Worm (Caenorhabditis elegans): ENCODE results near the gene rnp-4.
A peak's percentile ranks its signal among the peaks of the same experiment; 100 is the strongest.

Gene rnp-4

ce11 chrIII:4441781-4442180 is 35.7 kb downstream of the rnp-4 start, which contains the start of gene nex-3:
Gene nex-3, plus strand, starts transcription at chrIII:4442081.
- TF ChIP-seq lin-39 (tag; optimal IDR thresholded peaks at IDR 0.05) = no peak

DNA sequence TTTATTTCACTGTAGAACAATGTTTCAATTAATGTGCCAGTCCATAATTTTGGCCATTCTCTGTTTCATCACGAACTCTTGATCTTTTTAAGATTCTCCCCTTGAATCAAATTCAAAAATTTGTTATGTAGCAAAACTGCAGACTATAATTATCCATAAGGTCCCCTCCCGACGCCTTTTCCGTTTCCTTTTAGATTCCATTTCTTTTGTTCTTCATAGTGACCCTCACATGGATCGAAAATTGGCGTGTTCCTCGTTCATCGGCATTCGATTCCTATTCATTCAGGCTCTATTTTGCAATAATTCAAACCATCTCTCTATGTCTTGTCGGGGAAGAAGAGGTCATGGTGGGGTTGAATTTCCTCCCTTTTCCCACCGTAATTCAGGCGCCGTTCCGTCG is 38.4 kb downstream of the rnp-4 start:
- TF ChIP-seq lin-39 (tag; optimal IDR thresholded peaks at IDR 0.05) = no peak
- TF ChIP-seq ceh-9 (tag; optimal IDR thresholded peaks at IDR 0.05) = no peak
- no peak for TF ChIP-seq jun-1 (tag; optimal IDR thresholded peaks at IDR 0.05)
- no peak for TF ChIP-seq nhr-67 (tag; optimal IDR thresholded peaks at IDR 0.05)
- no peak for TF ChIP-seq nhr-12 (tag; optimal IDR thresholded peaks at IDR 0.05)
- TF ChIP-seq elt-2 (tag; optimal IDR thresholded peaks at IDR 0.05) = no peak
- TF ChIP-seq ztf-11 (tag; optimal IDR thresholded peaks at IDR 0.05) = no peak

ce11 chrIII:4448029-4448428 is 41.9 kb downstream of the rnp-4 start:
- TF ChIP-seq nhr-237 (tag; optimal IDR thresholded peaks at IDR 0.05) (no peak), nhr-67 (tag; optimal IDR thresholded peaks at IDR 0.05) (no peak), egl-27 (tag; optimal IDR thresholded peaks at IDR 0.05) (no peak), hmg-11 (tag; optimal IDR thresholded peaks at IDR 0.05) (no peak), nhr-28 (tag; optimal IDR thresholded peaks at IDR 0.05) (no peak), aly-2 (tag; optimal IDR thresholded peaks at IDR 0.05) (no peak), elt-3 (tag; optimal IDR thresholded peaks at IDR 0.05) (no peak), zag-1 (tag; optimal IDR thresholded peaks at IDR 0.05) (no peak), ZK546.5 (tag; optimal IDR thresholded peaks at IDR 0.05) (no peak), ama-1 (optimal IDR thresholded peaks at IDR 0.05) (no peak), nhr-12 (tag; optimal IDR thresholded peaks at IDR 0.05) (no peak), daf-12 (tag; optimal IDR thresholded peaks at IDR 0.05) (no peak), elt-2 (tag; optimal IDR thresholded peaks at IDR 0.05) (no peak), unc-62 (GFP tag; optimal IDR thresholded peaks at IDR 0.05) (no peak), mdl-1 (tag; optimal IDR thresholded peaks at IDR 0.05) (no peak), pqm-1 (tag; optimal IDR thresholded peaks at IDR 0.05) (no peak), elt-1 (tag; optimal IDR thresholded peaks at IDR 0.05) (no peak), tbx-2 (tag; optimal IDR thresholded peaks at IDR 0.05) (no peak), fkh-10 (GFP tag; optimal IDR thresholded peaks at IDR 0.05) (no peak), ceh-82 (tag; optimal IDR thresholded peaks at IDR 0.05) (no peak)

ce11 chrIII:4449357-4449756 is 43.3 kb downstream of the rnp-4 start:
- TF ChIP-seq nfya-1 (tag; optimal IDR thresholded peaks at IDR 0.05; ENCODE audit: insufficient read depth) (peak; percentile 41), sea-2 (GFP tag; optimal IDR thresholded peaks at IDR 0.05) (no peak)

DNA sequence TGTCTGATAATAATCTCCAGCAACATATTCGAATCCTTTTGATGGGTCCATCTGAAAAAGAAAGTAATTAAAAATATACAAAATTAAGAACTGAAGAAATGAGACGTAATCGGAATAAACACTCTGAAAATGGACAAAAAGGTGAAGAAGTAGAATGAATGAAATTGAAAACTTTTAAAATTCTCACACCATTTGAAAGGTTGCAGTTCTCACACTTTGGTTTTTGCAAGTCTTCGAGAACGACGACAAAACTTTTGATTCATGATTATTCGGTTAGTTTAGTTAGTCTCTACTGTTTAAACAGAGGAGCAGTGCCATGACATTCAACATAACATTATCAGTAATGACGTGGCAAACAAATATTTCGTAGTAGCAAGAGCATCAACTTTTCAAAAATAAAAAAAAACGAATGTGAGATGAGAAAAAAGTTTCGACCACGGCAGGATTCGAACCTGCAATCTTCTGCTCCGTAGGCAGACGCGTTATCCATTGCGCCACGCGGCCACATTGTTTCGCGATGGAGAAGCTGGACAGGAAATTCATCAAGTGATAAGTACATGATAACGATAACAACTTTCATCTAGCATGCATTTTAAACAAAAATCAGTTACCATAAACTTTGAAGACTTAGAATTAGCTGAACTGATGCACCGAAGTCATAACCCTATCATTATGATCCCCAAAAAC is 44.0 kb downstream of the rnp-4 start, which contains the start of gene ceh-43:
ceh-43 (minus strand) TSS at position 51 of the 687 bp plus-strand sequence.
- no peak for TF ChIP-seq nhr-77 (tag; optimal IDR thresholded peaks at IDR 0.05)
- TF ChIP-seq elt-2 (tag; optimal IDR thresholded peaks at IDR 0.05) = peak; percentile 49
- TF ChIP-seq lsy-12 (tag; optimal IDR thresholded peaks at IDR 0.05) = no peak

DNA sequence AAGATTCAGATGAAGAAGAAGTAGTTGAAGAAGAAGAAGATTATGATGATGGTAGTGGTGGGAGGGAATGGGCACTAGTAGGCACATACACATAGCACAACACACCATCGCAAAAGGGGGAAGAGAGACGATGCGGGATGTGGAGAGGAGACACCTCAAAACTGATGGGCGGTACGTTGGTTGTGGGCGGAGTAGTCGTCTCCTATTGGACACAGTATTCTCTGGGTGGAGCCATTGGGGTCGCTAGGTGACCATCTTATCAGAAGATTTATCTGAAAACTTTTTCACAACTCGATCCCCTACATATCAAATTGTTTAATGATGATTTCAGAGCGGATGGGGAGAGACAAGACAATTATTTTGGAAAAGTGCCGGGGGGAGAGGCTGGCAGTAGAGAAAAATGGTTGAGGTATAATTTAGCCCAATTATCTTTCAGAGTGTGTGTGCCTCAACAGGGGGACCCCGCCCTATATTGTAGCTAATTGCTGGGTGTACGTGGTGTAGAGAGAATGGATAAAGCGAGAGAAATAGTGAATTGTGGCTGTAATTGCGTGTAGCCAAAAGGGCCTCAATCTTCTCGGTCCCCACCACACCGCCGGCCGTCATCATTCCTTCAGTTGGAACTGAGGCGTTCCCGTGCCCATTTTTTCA is 44.8 kb downstream of the rnp-4 start:
- no peak for TF ChIP-seq mdl-1 (tag; optimal IDR thresholded peaks at IDR 0.05)
- TF ChIP-seq nhr-23 (tag; optimal IDR thresholded peaks at IDR 0.05) = peak; percentile 9
- peak; percentile 71 for TF ChIP-seq nfya-1 (tag; optimal IDR thresholded peaks at IDR 0.05; ENCODE audit: insufficient read depth)

DNA sequence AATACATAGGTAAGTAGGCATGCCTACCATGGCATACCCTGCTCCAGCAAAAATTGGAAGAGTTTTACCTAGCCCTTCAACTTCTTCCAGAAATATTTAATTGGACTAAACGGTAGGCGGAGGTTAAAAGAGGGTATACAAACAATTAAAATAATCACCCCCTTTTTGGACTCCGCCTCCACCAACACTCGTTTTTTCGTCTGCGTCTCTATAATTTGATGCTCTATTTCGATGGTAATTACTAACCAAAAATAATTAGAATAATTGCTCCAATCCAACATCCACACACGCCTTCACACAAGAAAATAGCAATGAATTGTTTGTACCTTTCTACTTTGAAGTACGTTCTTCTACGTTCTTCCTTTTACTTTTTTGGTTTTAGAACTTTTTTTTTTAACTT is 46.7 kb downstream of the rnp-4 start:
- TF ChIP-seq nhr-43 (tag; optimal IDR thresholded peaks at IDR 0.05; ENCODE audit: poor library complexity, severe bottlenecking) (no peak), nhr-23 (tag; optimal IDR thresholded peaks at IDR 0.05) (peak; percentile 16), nfya-1 (tag; optimal IDR thresholded peaks at IDR 0.05; ENCODE audit: insufficient read depth) (peak; percentile 7)

All from whole organism, L3 larva.